Worm (Caenorhabditis elegans) whole organism, mixed stage, embryonic: ENCODE data around the gene T04F3.5.

Source experiments
- lin-13 ChIP-seq: fragments of 150-350 bp; optimal IDR thresholded peaks from 2 replicates; lab custom pipeline; 2014; ENCODE audit warnings: missing biosample characterization, missing genetic modification characterization
- nhr-28 ChIP-seq: fragments of 150-350 bp; optimal IDR thresholded peaks from 2 replicates; lab custom pipeline; 2014; ENCODE audit warnings: missing biosample characterization, missing genetic modification characterization
- snpc-4 ChIP-seq: fragments of 150-350 bp; optimal IDR thresholded peaks from 2 replicates; lab custom pipeline; 2014; ENCODE audit warnings: missing biosample characterization, missing genetic modification characterization

ce11 chrV:11800486-11800885 lies 40.0 kb downstream of the T04F3.5 start:
- TF ChIP-seq nhr-28 (tag; lab: Kevin White, UChicago) (no peak), snpc-4 (tag; lab: Kevin White, UChicago) (no peak), lin-13 (tag; lab: Kevin White, UChicago) (no peak)
